Worm (Caenorhabditis elegans) whole organism, L4 larva: ENCODE data around the gene gst-8.
A peak's percentile ranks its signal among the peaks of the same experiment; 100 is the strongest.
"Not testable (repeated sequence)": the region's sequence is repeated elsewhere in the genome, so short reads cannot be mapped to it uniquely, and the experiment has no call there.

ENCODE experiments used
- F10B5.3 ChIP-seq: sonication (generic microtip); optimal IDR thresholded peaks from 2 replicates; lab custom pipeline; 2016; ENCODE audit warnings: mild to moderate bottlenecking, missing genetic modification characterization, missing compliant biosample characterization
- F49E8.2 ChIP-seq: sonication (generic microtip); optimal IDR thresholded peaks from 2 replicates; lab custom pipeline; 2016; ENCODE audit warnings: missing compliant biosample characterization, mild to moderate bottlenecking, missing genetic modification characterization, borderline replicate concordance
- aha-1 ChIP-seq: fragments of 150-350 bp; peaks from one replicate; lab custom pipeline; 2014; ENCODE audit warnings: missing biosample characterization, missing genetic modification characterization
- arid-1 ChIP-seq: fragments of 200-800 bp; sonication (Bioruptor generic); conservative IDR thresholded peaks from 2 replicates; pipeline ENCODE4 v1.3.6; 2022; ENCODE audit warnings: missing genetic modification reagents, missing genetic modification characterization, missing compliant biosample characterization
- ceh-20 ChIP-seq: fragments of 200-800 bp; sonication (Bioruptor generic); IDR thresholded peaks from 2 replicates; pipeline ENCODE4 v1.3.6; 2022; ENCODE audit warnings: missing genetic modification reagents, missing genetic modification characterization, missing compliant biosample characterization
- ces-1 ChIP-seq: fragments of 150-350 bp; sonication (generic microtip); optimal IDR thresholded peaks from 4 replicates; lab custom pipeline; 2014; ENCODE audit warnings: missing biosample characterization, missing genetic modification reagents, missing genetic modification characterization
- ctbp-1 ChIP-seq: fragments of 200-800 bp; sonication (Bioruptor generic); IDR thresholded peaks from 2 replicates; pipeline ENCODE4 v1.3.6; 2022; ENCODE audit warnings: missing genetic modification reagents, missing genetic modification characterization, missing compliant biosample characterization
- daf-8 ChIP-seq: fragments of 200-800 bp; sonication (Bioruptor generic); IDR thresholded peaks from 2 replicates; pipeline ENCODE4 v1.3.6; 2022; ENCODE audit warnings: missing genetic modification characterization, missing compliant biosample characterization
- dmd-6 ChIP-seq: fragments of 200-800 bp; sonication (Bioruptor generic); IDR thresholded peaks from 2 replicates; pipeline ENCODE4 v1.3.6; 2022; ENCODE audit warnings: missing genetic modification reagents, missing genetic modification characterization, missing compliant biosample characterization
- egl-43 ChIP-seq: fragments of 200-800 bp; sonication (Bioruptor generic); IDR thresholded peaks from 2 replicates; pipeline ENCODE4 v1.3.6; 2022; ENCODE audit warnings: missing genetic modification reagents, missing genetic modification characterization, missing compliant biosample characterization
- hlh-11 ChIP-seq: fragments of 200-800 bp; sonication (Bioruptor generic); optimal IDR thresholded peaks from 2 replicates; lab custom pipeline; 2018; ENCODE audit warnings: mild to moderate bottlenecking, missing genetic modification characterization, missing compliant biosample characterization
- hlh-30 ChIP-seq: sonication (generic microtip); optimal IDR thresholded peaks from 2 replicates; lab custom pipeline; 2017; ENCODE audit warnings: antibody characterized with exemption, mild to moderate bottlenecking, missing genetic modification characterization, missing compliant biosample characterization; ENCODE audit not compliant: insufficient read depth
- hmg-1.1 ChIP-seq: fragments of 200-800 bp; sonication (Bioruptor generic); IDR thresholded peaks from 2 replicates; pipeline ENCODE4 v1.3.6; 2022; ENCODE audit warnings: missing genetic modification reagents, missing genetic modification characterization, missing compliant biosample characterization
- jun-1 ChIP-seq: fragments of 150-350 bp; optimal IDR thresholded peaks from 2 replicates; lab custom pipeline; 2014; ENCODE audit warnings: missing biosample characterization, missing genetic modification reagents, missing genetic modification characterization
- lim-7 ChIP-seq: fragments of 200-800 bp; sonication (Bioruptor generic); IDR thresholded peaks from 2 replicates; pipeline ENCODE4 v1.3.6; 2022; ENCODE audit warnings: missing genetic modification characterization, missing compliant biosample characterization
- lsy-2 ChIP-seq, 2 experiments: fragments of 150-350 bp in 1 of 2; sonication (generic microtip) in 1 of 2; optimal IDR thresholded peaks; 2 replicates each; lab custom pipeline; 2014 to 2017; ENCODE audit warnings: missing biosample characterization in 2 of 2, missing genetic modification characterization in 2 of 2
- mdl-1 ChIP-seq, 2 experiments: fragments of 150-350 bp in 1 of 2; sonication (generic microtip) in 1 of 2; optimal IDR thresholded peaks; 2 replicates each; lab custom pipeline; 2014 to 2017; ENCODE audit warnings: missing biosample characterization in 2 of 2, missing genetic modification characterization in 2 of 2
- mes-2 ChIP-seq: sonication (generic microtip); optimal IDR thresholded peaks from 2 replicates; lab custom pipeline; 2016; ENCODE audit warnings: missing genotype, mild to moderate bottlenecking, missing genetic modification characterization, missing compliant biosample characterization; ENCODE audit not compliant: poor library complexity, severe bottlenecking
- mxl-3 ChIP-seq: fragments of 200-800 bp; sonication (Bioruptor generic); optimal IDR thresholded peaks from 2 replicates; lab custom pipeline; 2018; ENCODE audit warnings: mild to moderate bottlenecking, missing genetic modification characterization, missing compliant biosample characterization
- nhr-28 ChIP-seq: fragments of 150-350 bp; optimal IDR thresholded peaks from 2 replicates; lab custom pipeline; 2014; ENCODE audit warnings: missing biosample characterization, missing genetic modification characterization
- pha-4 ChIP-seq, 2 experiments: fragments of 150-350 bp in 1 of 2; fragments of 200-800 bp in 1 of 2; sonication (Bioruptor generic) in 1 of 2; IDR thresholded peaks in 1 of 2; optimal IDR thresholded peaks in 1 of 2; 2 replicates each; pipeline versions ENCODE4 v1.3.6 to Lab custom; 2014 to 2022; ENCODE audit warnings: missing genetic modification characterization in 2 of 2, missing genetic modification reagents in 2 of 2, missing biosample characterization in 1 of 2, missing compliant biosample characterization in 1 of 2
- sdz-12 ChIP-seq: fragments of 200-800 bp; sonication (Bioruptor generic); optimal IDR thresholded peaks from 2 replicates; lab custom pipeline; 2018; ENCODE audit warnings: mild to moderate bottlenecking, missing genetic modification characterization, missing compliant biosample characterization
- spr-1 ChIP-seq: sonication (generic microtip); optimal IDR thresholded peaks from 2 replicates; lab custom pipeline; 2016; ENCODE audit warnings: mild to moderate bottlenecking, missing genetic modification characterization, missing compliant biosample characterization
- tag-97 ChIP-seq: fragments of 200-800 bp; sonication (Bioruptor generic); IDR thresholded peaks from 2 replicates; pipeline ENCODE4 v1.3.6; 2022; ENCODE audit warnings: missing genetic modification characterization, missing compliant biosample characterization
- unc-130 ChIP-seq: sonication (generic microtip); optimal IDR thresholded peaks from 2 replicates; lab custom pipeline; 2016; ENCODE audit warnings: missing genetic modification reagents, missing genetic modification characterization, missing compliant biosample characterization
- unc-62 ChIP-seq, 3 experiments: fragments of 150-350 bp in 1 of 3; sonication (generic microtip); optimal IDR thresholded peaks in 2 of 3; peaks in 1 of 3; 1 replicate in 1 of 3; 2 replicates in 2 of 3; lab custom pipeline; 2014 to 2017; ENCODE audit warnings: missing biosample characterization in 3 of 3, missing genetic modification characterization in 3 of 3, missing genetic modification reagents in 3 of 3, missing genotype in 1 of 3
- zfp-3 ChIP-seq: fragments of 200-800 bp; sonication (Bioruptor generic); conservative IDR thresholded peaks from 2 replicates; pipeline ENCODE4 v1.3.6; 2022; ENCODE audit warnings: missing genetic modification reagents, missing genetic modification characterization, missing compliant biosample characterization
- zip-2 ChIP-seq: fragments of 150-350 bp; optimal IDR thresholded peaks from 2 replicates; lab custom pipeline; 2014; ENCODE audit warnings: missing biosample characterization, missing genetic modification characterization
- ztf-11 ChIP-seq: fragments of 150-350 bp; optimal IDR thresholded peaks from 2 replicates; lab custom pipeline; 2014; ENCODE audit warnings: missing biosample characterization, missing genetic modification characterization
- ztf-7 ChIP-seq: fragments of 150-350 bp; optimal IDR thresholded peaks from 2 replicates; lab custom pipeline; 2014; ENCODE audit warnings: missing biosample characterization, missing genetic modification characterization

gst-8 gene

DNA sequence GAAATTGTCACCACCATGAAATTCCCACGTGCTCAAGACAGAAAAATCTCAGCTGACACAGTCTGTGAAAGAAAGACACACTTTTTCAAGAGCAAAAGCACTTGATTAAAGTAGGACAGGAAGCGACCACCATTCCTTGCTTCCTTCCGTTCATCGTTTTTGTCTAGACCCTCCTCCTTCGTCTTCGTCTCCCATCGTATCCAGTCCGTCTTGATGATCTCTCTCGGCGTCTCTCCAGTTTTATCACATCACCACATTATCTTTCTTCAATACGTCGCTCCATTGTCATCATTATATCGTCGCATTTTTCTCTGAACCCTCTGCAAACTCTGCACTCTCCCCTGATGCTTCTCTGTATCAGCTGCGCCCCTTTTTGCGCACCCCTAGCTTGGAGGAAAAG, 24.6 kb downstream of the gst-8 start:
- TF ChIP-seq hlh-30 (peak; percentile 68), egl-43 (GFP tag; lab: Robert Waterston, UW) (peak; percentile 29; the same call in 1 of the 2 replicates), nhr-28 (tag; lab: Kevin White, UChicago) (peak; percentile 32), zip-2 (no peak), ceh-20 (GFP tag; lab: Robert Waterston, UW) (peak; percentile 14; the same call in 1 of the 2 replicates), aha-1 (tag; lab: Kevin White, UChicago) (peak; percentile 37), hmg-1.1 (GFP tag; lab: Robert Waterston, UW) (no peak), pha-4 (GFP tag; IDR thresholded peaks at IDR 0.05; lab: Robert Waterston, UW) (no peak), pha-4 (tag; optimal IDR thresholded peaks at IDR 0.05; lab: Kevin White, UChicago) (no peak), mes-2 (tag; lab: Kevin White, UChicago) (peak; percentile 2), dmd-6 (0 out of 2 replicates have a peak, but pooled peaks have one; percentile 13), ctbp-1 (GFP tag; lab: Robert Waterston, UW) (0 out of 2 replicates have a peak, but pooled peaks have one; percentile 48), lsy-2 (tag; optimal IDR thresholded peaks at IDR 0.05; lab: Kevin White, UChicago) (peak in 1 of 2 experiments; percentile 16), mdl-1 (tag; optimal IDR thresholded peaks at IDR 0.05; lab: Kevin White, UChicago) (peak in 1 of 2 experiments; percentile 22), unc-62 (GFP tag; optimal IDR thresholded peaks at IDR 0.05 in 1 of 2; lab: Kevin White, UChicago) (peak in 1 of 2 experiments; percentile 70), unc-62 (tag; optimal IDR thresholded peaks at IDR 0.05; lab: Kevin White, UChicago) (no peak), ces-1 (no peak), hlh-11 (peak; percentile 59), mxl-3 (GFP tag; lab: Kevin White, UChicago) (peak; percentile 24)

- TF ChIP-seq F49E8.2, result peak; percentile 10
- TF ChIP-seq unc-130, result peak; percentile 10
- no peak for TF ChIP-seq lim-7
- no peak for TF ChIP-seq sdz-12 (GFP tag; lab: Kevin White, UChicago)
- no peak for TF ChIP-seq jun-1 (tag; lab: Kevin White, UChicago)
- no peak for TF ChIP-seq tag-97
- peak in 1 of 2 experiments; percentile 58 for TF ChIP-seq lsy-2 (tag; optimal IDR thresholded peaks at IDR 0.05; lab: Kevin White, UChicago)
- no peak for TF ChIP-seq ztf-11
- no peak for TF ChIP-seq F10B5.3
- TF ChIP-seq hlh-30, result no peak
Measured at ce11 chrII:4914214-4914613, 30.7 kb downstream of the gst-8 start, which contains the start of gene R05F9.11. Gene R05F9.11, minus strand, starts transcription at chrII:4914218.

ce11 chrII:4915572-4915971, 32.1 kb downstream of the gst-8 start:
- TF ChIP-seq aha-1 (tag; lab: Kevin White, UChicago) (peak; percentile 48), spr-1 (tag; lab: Kevin White, UChicago) (no peak), arid-1 (GFP tag; lab: Robert Waterston, UW) (no peak)

DNA sequence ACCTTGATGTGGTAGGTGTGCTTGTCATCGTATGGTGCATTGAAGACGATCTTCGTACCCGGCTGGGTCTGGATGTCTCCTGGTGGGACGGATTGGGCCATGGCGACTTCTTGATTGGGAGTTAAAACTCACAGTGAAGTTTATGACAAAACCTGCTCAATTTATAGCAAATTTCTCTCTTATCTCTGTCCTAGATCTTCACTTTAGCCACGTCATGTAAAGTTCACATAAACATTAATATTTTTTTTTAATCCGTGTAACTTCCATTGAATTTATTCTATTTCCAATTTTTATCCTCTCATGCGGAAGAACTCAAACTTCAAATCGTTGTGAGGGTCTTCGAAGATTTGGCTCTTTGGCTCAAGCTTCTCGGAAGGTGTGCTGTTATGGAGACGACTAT, 33.0 kb downstream of the gst-8 start, which contains the start of gene msp-31:
msp-31 (minus strand) TSS at position 101 of the 400 bp plus-strand sequence.
- not testable (repeated sequence) for TF ChIP-seq mes-2 (tag; lab: Kevin White, UChicago); daf-8 (GFP tag; lab: Robert Waterston, UW); zfp-3

- TF ChIP-seq unc-62 (GFP tag; optimal IDR thresholded peaks at IDR 0.05 in 1 of 2; lab: Kevin White, UChicago) (peak in 1 of 2 experiments; percentile 62), unc-62 (tag; optimal IDR thresholded peaks at IDR 0.05; lab: Kevin White, UChicago) (no peak), ztf-7 (tag; lab: Kevin White, UChicago) (no peak)
- TF ChIP-seq, all 104 proteins: peak for 1
Measured at ce11 chrII:4918501-4919021, 35.0 kb downstream of the gst-8 start.
